Fruit fly (Drosophila melanogaster) whole organism, larva: ENCODE measurements around the gene karr.
"Not testable (repeated sequence)": the region's sequence is repeated elsewhere in the genome, so short reads cannot be mapped to it uniquely, and the experiment has no call there.

ENCODE experiments used
- noc ChIP-seq: fragments of 200-800 bp; sonication (Bioruptor generic); optimal IDR thresholded peaks from 3 replicates; lab custom pipeline; 2019; ENCODE audit warnings: missing biosample characterization, mild to moderate bottlenecking, missing genetic modification characterization, moderate library complexity

karr gene

dm6 chrX:20110475-20110874 lies at the start of gene karr:
karr (minus strand) TSS chrX:20110575.
- no peak for TF ChIP-seq noc

dm6 chrX:20159679-20160140 lies 49.3 kb upstream of the karr start, which contains the start of gene Rab35:
Rab35 (minus strand) TSS chrX:20159872.
- TF ChIP-seq noc = no peak

dm6 chrX:20158943-20159385 lies 48.6 kb upstream of the karr start:
- TF ChIP-seq noc = peak; percentile 24

dm6 chrX:20158491-20158890 lies 48.1 kb upstream of the karr start:
- TF ChIP-seq noc = no peak

dm6 chrX:20155947-20156346 lies 45.6 kb upstream of the karr start:
- TF ChIP-seq noc = no peak

- no peak for TF ChIP-seq noc
Measured at dm6 chrX:20147693-20148174, 37.4 kb upstream of the karr start, which contains the start of gene aspr. aspr (plus strand) TSS chrX:20148124.

- not testable (repeated sequence) for TF ChIP-seq noc
Measured at dm6 chrX:20143088-20143487, 32.7 kb upstream of the karr start, which contains the start of gene Or19a. Or19a (minus strand) TSS chrX:20143188.

dm6 chrX:20140710-20141109 lies 30.3 kb upstream of the karr start, which contains the start of gene CG34332:
CG34332 (plus strand) TSS chrX:20141010.
- TF ChIP-seq noc = no peak

dm6 chrX:20139493-20139892 lies 29.1 kb upstream of the karr start, which contains the start of gene CG42583:
CG42583 (plus strand) TSS chrX:20139793.
- no peak for TF ChIP-seq noc

dm6 chrX:20133432-20133831 lies 23.1 kb upstream of the karr start, which contains the start of gene CG15322:
CG15322 (plus strand) TSS chrX:20133579.
- no peak for TF ChIP-seq noc

dm6 chrX:20130486-20130885 lies 20.1 kb upstream of the karr start:
- no peak for TF ChIP-seq noc

dm6 chrX:20129554-20129953 lies 19.2 kb upstream of the karr start:
- TF ChIP-seq noc = no peak

- TF ChIP-seq noc = no peak
Measured at dm6 chrX:20122153-20122552, 11.8 kb upstream of the karr start, which contains the start of gene CG34331. CG34331 (plus strand) TSS chrX:20122453.

- TF ChIP-seq noc = no peak
Measured at dm6 chrX:20104987-20105386, 5.4 kb downstream of the karr start.

dm6 chrX:20096374-20096773 lies 14.0 kb downstream of the karr start, which contains the start of gene CG42581:
CG42581 (minus strand) TSS chrX:20096474.
- TF ChIP-seq noc = not testable (repeated sequence)

dm6 chrX:20094098-20094497 lies 16.3 kb downstream of the karr start, which contains the start of gene Or19b:
Or19b (plus strand) TSS chrX:20094398.
- not testable (repeated sequence) for TF ChIP-seq noc

- no peak for TF ChIP-seq noc
Measured at dm6 chrX:20092308-20092707, 18.1 kb downstream of the karr start, which contains the start of gene fd19B. fd19B (minus strand) TSS chrX:20092408.

- TF ChIP-seq noc = no peak
Measured at dm6 chrX:20083762-20084161, 26.6 kb downstream of the karr start.
